Fruit fly (Drosophila melanogaster) whole organism, embryonic: ENCODE measurements around the gene Muted.

Experiments used
- Atf6 ChIP-seq: fragments of 200-800 bp; sonication (Bioruptor generic); IDR thresholded peaks from 2 replicates; pipeline ENCODE4 v1.3.6; 2022; ENCODE audit warnings: missing biosample characterization, missing genetic modification characterization
- CG10274 ChIP-seq: fragments of 200-800 bp; sonication (Bioruptor generic); optimal IDR thresholded peaks from 3 replicates; lab custom pipeline; 2017; ENCODE audit warnings: missing biosample characterization, mild to moderate bottlenecking, missing genetic modification characterization
- CG1233 ChIP-seq: fragments of 200-800 bp; sonication (Bioruptor generic); optimal IDR thresholded peaks from 4 replicates; lab custom pipeline; 2018; ENCODE audit warnings: missing biosample characterization, mild to moderate bottlenecking, missing genetic modification characterization
- CG12769 ChIP-seq: fragments of 200-800 bp; sonication (Bioruptor generic); optimal IDR thresholded peaks from 2 replicates; lab custom pipeline; 2019; ENCODE audit warnings: missing biosample characterization, mild to moderate bottlenecking, missing genetic modification characterization, moderate library complexity
- CG13624 ChIP-seq: fragments of 200-800 bp; sonication (Bioruptor generic); optimal IDR thresholded peaks from 2 replicates; lab custom pipeline; 2016; ENCODE audit warnings: missing biosample characterization, missing genetic modification characterization
- CG15601 ChIP-seq: fragments of 200-800 bp; sonication (Bioruptor generic); optimal IDR thresholded peaks from 3 replicates; lab custom pipeline; 2019; ENCODE audit warnings: missing biosample characterization, mild to moderate bottlenecking, missing genetic modification characterization, moderate library complexity
- CG17612 ChIP-seq: fragments of 200-800 bp; sonication (Bioruptor generic); IDR thresholded peaks from 2 replicates; pipeline ENCODE4 v1.3.6; 2022; ENCODE audit warnings: missing biosample characterization, missing genetic modification characterization
- CG2120 ChIP-seq: fragments of 200-800 bp; sonication (Bioruptor generic); optimal IDR thresholded peaks from 3 replicates; lab custom pipeline; 2016; ENCODE audit warnings: missing biosample characterization, missing genetic modification characterization
- CG2202 ChIP-seq: fragments of 200-800 bp; sonication (Bioruptor generic); optimal IDR thresholded peaks from 2 replicates; lab custom pipeline; 2018; ENCODE audit warnings: missing biosample characterization, mild to moderate bottlenecking, missing genetic modification characterization
- CG2889 ChIP-seq: fragments of 200-800 bp; sonication (Bioruptor generic); IDR thresholded peaks from 3 replicates; pipeline ENCODE4 v1.3.6; 2022; ENCODE audit warnings: missing biosample characterization, missing genetic modification characterization
- CG30020 ChIP-seq: fragments of 200-800 bp; optimal IDR thresholded peaks from 2 replicates; lab custom pipeline; 2019; ENCODE audit warnings: missing biosample characterization, mild to moderate bottlenecking, missing genetic modification characterization, moderate library complexity
- CG31388 ChIP-seq: fragments of 200-800 bp; sonication (Bioruptor generic); optimal IDR thresholded peaks from 2 replicates; lab custom pipeline; 2016; ENCODE audit warnings: missing biosample characterization, missing genetic modification characterization
- CG3407 ChIP-seq: fragments of 200-800 bp; sonication (Bioruptor generic); optimal IDR thresholded peaks from 2 replicates; lab custom pipeline; 2018; ENCODE audit warnings: missing biosample characterization, mild to moderate bottlenecking, missing genetic modification characterization
- CG3726 ChIP-seq: fragments of 200-800 bp; sonication (Bioruptor generic); IDR thresholded peaks from 3 replicates; pipeline ENCODE4, ENCODE4 v1.3.6; 2022; ENCODE audit warnings: missing biosample characterization, missing genetic modification characterization
- CG4820 ChIP-seq: fragments of 200-800 bp; sonication (Bioruptor generic); optimal IDR thresholded peaks from 3 replicates; lab custom pipeline; 2016; ENCODE audit warnings: missing biosample characterization, missing genetic modification characterization
- CG6175 ChIP-seq: fragments of 200-800 bp; sonication (Bioruptor generic); IDR thresholded peaks from 3 replicates; pipeline ENCODE4 v1.3.6; 2022; ENCODE audit warnings: missing biosample characterization, missing genetic modification characterization
- CG6854 ChIP-seq: fragments of 200-800 bp; sonication (Bioruptor generic); optimal IDR thresholded peaks from 3 replicates; lab custom pipeline; 2017; ENCODE audit warnings: missing biosample characterization, mild to moderate bottlenecking, missing genetic modification characterization
- CG9876 ChIP-seq: fragments of 200-800 bp; sonication (Bioruptor generic); optimal IDR thresholded peaks from 2 replicates; lab custom pipeline; 2016; ENCODE audit warnings: missing biosample characterization, missing genetic modification characterization
- CoRest ChIP-seq: fragments of 200-800 bp; sonication (Bioruptor generic); optimal IDR thresholded peaks from 3 replicates; lab custom pipeline; 2018; ENCODE audit warnings: missing biosample characterization, mild to moderate bottlenecking, missing genetic modification characterization, moderate library complexity
- GATAe ChIP-seq: fragments of 200-800 bp; sonication (Bioruptor generic); conservative IDR thresholded peaks from 2 replicates; pipeline ENCODE4 v1.3.6; 2022; ENCODE audit warnings: missing biosample characterization, missing genetic modification characterization
- Hey ChIP-seq: fragments of 200-800 bp; sonication (Bioruptor generic); optimal IDR thresholded peaks from 3 replicates; lab custom pipeline; 2018; ENCODE audit warnings: missing biosample characterization, mild to moderate bottlenecking, missing genetic modification characterization
- Hmx ChIP-seq: fragments of 200-800 bp; sonication (Bioruptor generic); optimal IDR thresholded peaks from 2 replicates; lab custom pipeline; 2016; ENCODE audit warnings: missing biosample characterization, missing genetic modification characterization
- Neu2 ChIP-seq: fragments of 200-800 bp; sonication (Bioruptor generic); optimal IDR thresholded peaks from 3 replicates; lab custom pipeline; 2016; ENCODE audit warnings: missing biosample characterization, missing genetic modification characterization, borderline replicate concordance
- PHDP ChIP-seq: fragments of 200-800 bp; sonication (Bioruptor generic); optimal IDR thresholded peaks from 3 replicates; lab custom pipeline; 2018; ENCODE audit warnings: missing biosample characterization, mild to moderate bottlenecking, missing genetic modification characterization, moderate library complexity
- Rx ChIP-seq: fragments of 200-800 bp; sonication (Bioruptor generic); IDR thresholded peaks from 2 replicates; pipeline ENCODE4 v1.3.6; 2022; ENCODE audit warnings: missing biosample characterization, missing genetic modification characterization
- Six4 ChIP-seq: fragments of 200-800 bp; sonication (Bioruptor generic); optimal IDR thresholded peaks from 2 replicates; lab custom pipeline; 2016; ENCODE audit warnings: missing biosample characterization, missing genetic modification characterization
- Spps ChIP-seq: fragments of 200-800 bp; sonication (Bioruptor generic); optimal IDR thresholded peaks from 2 replicates; lab custom pipeline; 2018; ENCODE audit warnings: missing biosample characterization, mild to moderate bottlenecking, missing genetic modification characterization
- Sry-β ChIP-seq: fragments of 200-800 bp; sonication (Bioruptor generic); optimal IDR thresholded peaks from 2 replicates; lab custom pipeline; 2018; ENCODE audit warnings: missing biosample characterization, mild to moderate bottlenecking, missing genetic modification characterization, moderate library complexity
- ac ChIP-seq: fragments of 200-800 bp; sonication (Bioruptor generic); optimal IDR thresholded peaks from 3 replicates; lab custom pipeline; 2017; ENCODE audit warnings: missing biosample characterization, mild to moderate bottlenecking, missing genetic modification characterization
- bcd ChIP-seq: fragments of 200-800 bp; sonication (Bioruptor generic); optimal IDR thresholded peaks from 2 replicates; lab custom pipeline; 2017; ENCODE audit warnings: missing biosample characterization, mild to moderate bottlenecking, missing genetic modification characterization
- cas ChIP-seq: fragments of 200-800 bp; sonication (Bioruptor generic); IDR thresholded peaks from 2 replicates; pipeline ENCODE4 v1.3.6; 2022; ENCODE audit warnings: missing biosample characterization, missing genetic modification characterization
- corto ChIP-seq: fragments of 200-800 bp; sonication (Bioruptor generic); optimal IDR thresholded peaks from 2 replicates; lab custom pipeline; 2016; ENCODE audit warnings: missing biosample characterization, mild to moderate bottlenecking, missing genetic modification characterization, moderate library complexity
- dan ChIP-seq: fragments of 200-800 bp; sonication (Bioruptor generic); IDR thresholded peaks from 2 replicates; pipeline ENCODE4 v1.3.6; 2022; ENCODE audit warnings: missing biosample characterization, missing genetic modification characterization
- dmrt11E ChIP-seq: fragments of 200-800 bp; sonication (Bioruptor generic); optimal IDR thresholded peaks from 3 replicates; lab custom pipeline; 2018; ENCODE audit warnings: missing biosample characterization, mild to moderate bottlenecking, missing genetic modification characterization, moderate library complexity
- dpn ChIP-seq, 2 experiments: fragments of 200-800 bp; sonication (Bioruptor generic); optimal IDR thresholded peaks; 3 replicates each; lab custom pipeline; 2016; ENCODE audit warnings: missing biosample characterization in 2 of 2, missing genetic modification characterization in 2 of 2
- fd3F ChIP-seq: fragments of 200-800 bp; sonication (Bioruptor generic); optimal IDR thresholded peaks from 2 replicates; lab custom pipeline; 2018; ENCODE audit warnings: missing biosample characterization, mild to moderate bottlenecking, missing genetic modification characterization, moderate library complexity
- gsb-n ChIP-seq: fragments of 200-800 bp; sonication (Bioruptor generic); optimal IDR thresholded peaks from 3 replicates; lab custom pipeline; 2018; ENCODE audit warnings: missing biosample characterization, mild to moderate bottlenecking, missing genetic modification characterization
- her ChIP-seq: fragments of 200-800 bp; sonication (Bioruptor generic); optimal IDR thresholded peaks from 2 replicates; lab custom pipeline; 2016; ENCODE audit warnings: missing biosample characterization, missing genetic modification characterization
- insv ChIP-seq, 2 experiments: fragments of 200-800 bp; sonication (Bioruptor generic); optimal IDR thresholded peaks; 3 replicates each; lab custom pipeline; 2016 to 2018; ENCODE audit warnings: missing biosample characterization in 2 of 2, missing genetic modification characterization in 2 of 2
- inv ChIP-seq: fragments of 200-800 bp; sonication (Bioruptor generic); IDR thresholded peaks from 2 replicates; pipeline ENCODE4 v1.3.6; 2022; ENCODE audit warnings: missing biosample characterization, missing genetic modification characterization; ENCODE audit not compliant: partially characterized antibody
- kay ChIP-seq: fragments of 200-800 bp; sonication (Bioruptor generic); optimal IDR thresholded peaks from 2 replicates; lab custom pipeline; 2016; ENCODE audit warnings: missing biosample characterization, missing genetic modification characterization
- maf-S ChIP-seq: fragments of 200-800 bp; sonication (Bioruptor generic); optimal IDR thresholded peaks from 2 replicates; lab custom pipeline; 2016; ENCODE audit warnings: missing biosample characterization, missing genetic modification characterization
- mam ChIP-seq: fragments of 200-800 bp; sonication (Bioruptor generic); optimal IDR thresholded peaks from 3 replicates; lab custom pipeline; 2016; ENCODE audit warnings: missing biosample characterization, missing genetic modification characterization
- odd ChIP-seq: fragments of 200-800 bp; sonication (Bioruptor generic); optimal IDR thresholded peaks from 2 replicates; lab custom pipeline; 2017; ENCODE audit warnings: missing biosample characterization, mild to moderate bottlenecking, missing genetic modification characterization
- pan ChIP-seq, 4 experiments: fragments of >200 bp in 3 of 4; fragments of 200-800 bp in 1 of 4; sonication (Bioruptor generic) in 1 of 4; optimal IDR thresholded peaks in 3 of 4; IDR thresholded peaks in 1 of 4; 2 replicates each; pipeline versions ENCODE4 v1.3.6 to Lab custom; 2017 to 2022; ENCODE audit warnings: missing biosample characterization in 2 of 4, missing genetic modification characterization in 2 of 4, mixed read lengths in 1 of 4
- peb ChIP-seq: fragments of 200-800 bp; sonication (Bioruptor generic); IDR thresholded peaks from 2 replicates; pipeline ENCODE4 v1.3.6; 2022; ENCODE audit warnings: missing biosample characterization, missing genetic modification characterization
- pum ChIP-seq: fragments of 200-800 bp; sonication (Bioruptor generic); optimal IDR thresholded peaks from 2 replicates; lab custom pipeline; 2016; ENCODE audit warnings: missing biosample characterization, missing genetic modification characterization
- seq ChIP-seq: fragments of 200-800 bp; sonication (Bioruptor generic); IDR thresholded peaks from 2 replicates; pipeline ENCODE4 v1.3.6; 2022; ENCODE audit warnings: missing biosample characterization, missing genetic modification characterization
- sisA ChIP-seq: fragments of 200-800 bp; sonication (Bioruptor generic); IDR thresholded peaks from 2 replicates; pipeline ENCODE4 v1.3.6; 2022; ENCODE audit warnings: missing biosample characterization, missing genetic modification characterization
- sug ChIP-seq: fragments of 200-800 bp; optimal IDR thresholded peaks from 2 replicates; lab custom pipeline; 2019; ENCODE audit warnings: missing biosample characterization, mild to moderate bottlenecking, missing genetic modification characterization, moderate library complexity

The Muted gene

DNA sequence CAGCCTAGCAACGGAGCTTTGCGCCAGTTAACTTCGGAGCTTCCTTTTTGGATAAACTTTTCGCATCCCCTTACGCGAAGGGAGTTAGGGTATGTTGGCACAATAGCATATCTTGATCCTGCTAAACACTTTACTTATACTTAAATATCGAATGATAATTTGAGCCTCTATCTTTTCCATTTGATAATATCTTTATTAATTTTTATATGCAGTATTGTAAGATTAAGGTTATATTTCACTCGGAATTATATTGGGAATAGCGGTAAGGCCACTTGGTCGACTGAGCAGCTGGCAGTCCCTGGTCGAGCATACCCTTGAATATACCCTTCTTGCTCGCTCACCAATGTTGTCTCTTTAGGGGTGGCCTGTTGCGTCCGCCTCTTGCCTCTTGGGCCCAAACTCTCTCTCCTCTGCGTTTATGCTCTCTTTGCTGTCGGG lies 6.4 kb downstream of the Muted start (continued):
- TF ChIP-seq CG1233 (GFP tag; lab: Kevin White, UChicago) (no peak), Rx (peak; percentile 47; the same call in 1 of the 2 replicates), peb (GFP tag; lab: Robert Waterston, UW) (0 out of 2 replicates have a peak, but pooled peaks have one; percentile 39), CG2202 (tag; lab: Kevin White, UChicago) (no peak), her (GFP tag; lab: Kevin White, UChicago) (no peak), Atf6 (GFP tag; lab: Robert Waterston, UW) (peak; percentile 91), cas (GFP tag; lab: Robert Waterston, UW) (0 out of 2 replicates have a peak, but pooled peaks have one; percentile 40), odd (GFP tag; lab: Kevin White, UChicago) (peak; percentile 49), Six4 (GFP tag; lab: Kevin White, UChicago) (peak; percentile 37), fd3F (GFP tag; lab: Kevin White, UChicago) (peak; percentile 12), Neu2 (no peak), CG4820 (GFP tag; lab: Kevin White, UChicago) (no peak), Hmx (GFP tag; lab: Kevin White, UChicago) (peak; percentile 39), Hey (tag; lab: Kevin White, UChicago) (no peak), CG31388 (GFP tag; lab: Kevin White, UChicago) (no peak), dpn (GFP tag; optimal IDR thresholded peaks at IDR 0.05; lab: Kevin White, UChicago) (peak; percentile 47 to 78), CoRest (peak; percentile 67), CG13624 (GFP tag; lab: Kevin White, UChicago) (peak; percentile 12), dmrt11E (tag; lab: Kevin White, UChicago) (peak; percentile 13), pan (optimal IDR thresholded peaks at IDR 0.05; lab: Kevin White, UChicago) (peak in 1 of 2 experiments; percentile 31), pan (GFP tag; optimal IDR thresholded peaks at IDR 0.05 in 1 of 2, IDR thresholded peaks at IDR 0.05 in 1 of 2) (peak in 1 of 2 experiments; percentile 82), CG3407 (GFP tag; lab: Kevin White, UChicago) (peak; percentile 39), sisA (GFP tag; lab: Robert Waterston, UW) (peak; percentile 71), CG30020 (tag; lab: Kevin White, UChicago) (peak; percentile 6), CG2120 (GFP tag; lab: Kevin White, UChicago) (peak; percentile 79), maf-S (GFP tag; lab: Kevin White, UChicago) (no peak), ac (GFP tag; lab: Kevin White, UChicago) (no peak), inv (no peak), CG15601 (tag; lab: Kevin White, UChicago) (no peak), gsb-n (tag; lab: Kevin White, UChicago) (no peak), corto (GFP tag; lab: Kevin White, UChicago) (peak; percentile 69), seq (GFP tag; lab: Robert Waterston, UW) (peak; percentile 84), CG12769 (no peak), pum (no peak), sug (tag; lab: Kevin White, UChicago) (peak; percentile 63), CG6854 (GFP tag; lab: Kevin White, UChicago) (peak; percentile 46), CG3726 (GFP tag; lab: Robert Waterston, UW) (peak; percentile 69; the same call in 2 of the 3 replicates), CG9876 (GFP tag; lab: Kevin White, UChicago) (no peak), insv (GFP tag; optimal IDR thresholded peaks at IDR 0.05; lab: Kevin White, UChicago) (peak in 1 of 2 experiments; percentile 16), Spps (tag; lab: Kevin White, UChicago) (no peak), GATAe (GFP tag; lab: Robert Waterston, UW) (peak; percentile 13; the same call in 1 of the 2 replicates), CG6175 (GFP tag; lab: Robert Waterston, UW) (no peak), CG2889 (GFP tag; lab: Robert Waterston, UW) (peak; percentile 74), mam (peak; percentile 71), Sry-β (GFP tag; lab: Kevin White, UChicago) (no peak), CG17612 (GFP tag; lab: Robert Waterston, UW) (peak; percentile 29; the same call in 1 of the 2 replicates), bcd (GFP tag; lab: Kevin White, UChicago) (peak; percentile 65), CG10274 (no peak), PHDP (tag; lab: Kevin White, UChicago) (peak; percentile 59), dan (GFP tag; lab: Robert Waterston, UW) (no peak), kay (GFP tag; lab: Kevin White, UChicago) (peak; percentile 60)
